Fruit fly (Drosophila melanogaster) S2 (cell line): ENCODE measurements around the gene wrd.
A peak's percentile ranks its signal among the peaks of the same experiment; 100 is the strongest.

Experiments
- CG8478 ChIP-seq: fragments of >200 bp; optimal IDR thresholded peaks from 2 replicates; lab custom pipeline; 2018
- CTCF ChIP-seq, 2 experiments: fragments of >200 bp; optimal IDR thresholded peaks; 2 replicates each; lab custom pipeline; 2018

DNA sequence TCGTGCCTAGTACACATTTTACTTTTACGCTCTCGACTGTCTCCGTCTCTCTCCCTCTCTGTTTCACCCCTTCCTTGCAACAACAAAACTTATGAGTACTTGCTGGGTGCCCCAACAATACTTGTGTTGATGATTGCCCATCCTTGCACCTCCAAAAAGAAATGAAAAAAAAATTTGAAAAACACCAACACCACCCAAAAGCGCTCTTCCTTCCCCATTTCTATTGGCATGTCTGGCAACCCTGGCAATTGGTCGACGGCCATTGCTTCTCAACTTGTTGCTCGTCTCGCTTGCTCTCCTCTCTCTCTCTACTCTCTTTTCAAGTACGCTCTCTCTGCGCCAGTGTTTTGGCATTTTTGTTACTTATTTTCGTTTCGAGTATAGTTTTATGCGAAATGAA, 841 bp downstream of the wrd start:
- TF ChIP-seq CG8478 (lab: Kevin White, UChicago) (no peak), CTCF (optimal IDR thresholded peaks at IDR 0.05; lab: Kevin White, UChicago) (peak in 1 of 2 experiments; percentile 27)
